Fruit fly (Drosophila melanogaster) whole organism, embryonic: Measurements from ENCODE around the gene AP-1sigma.

ENCODE experiments used
- Aef1 ChIP-seq: fragments of 200-800 bp; sonication (Bioruptor generic); IDR thresholded peaks from 3 replicates; pipeline ENCODE4 v1.3.6; 2022; ENCODE audit warnings: missing biosample characterization, missing genetic modification characterization
- Atf6 ChIP-seq: fragments of 200-800 bp; sonication (Bioruptor generic); IDR thresholded peaks from 2 replicates; pipeline ENCODE4 v1.3.6; 2022; ENCODE audit warnings: missing biosample characterization, missing genetic modification characterization
- Bgb ChIP-seq: fragments of 200-800 bp; sonication (Bioruptor generic); IDR thresholded peaks from 2 replicates; pipeline ENCODE4 v1.3.6; 2022; ENCODE audit warnings: missing biosample characterization, missing genetic modification characterization; ENCODE audit not compliant: partially characterized antibody
- CG10321 ChIP-seq: fragments of 200-800 bp; sonication (Bioruptor generic); IDR thresholded peaks from 2 replicates; pipeline ENCODE4 v1.3.6; 2022; ENCODE audit warnings: missing biosample characterization, missing genetic modification characterization
- CG10543 ChIP-seq: fragments of 200-800 bp; sonication (Bioruptor generic); optimal IDR thresholded peaks from 3 replicates; lab custom pipeline; 2017; ENCODE audit warnings: missing biosample characterization, mild to moderate bottlenecking, missing genetic modification characterization, moderate library complexity
- CG11504 ChIP-seq: fragments of 200-800 bp; sonication (Bioruptor generic); optimal IDR thresholded peaks from 3 replicates; lab custom pipeline; 2019; ENCODE audit warnings: missing biosample characterization, mild to moderate bottlenecking, missing genetic modification characterization, moderate library complexity
- CG14014 ChIP-seq: fragments of 200-800 bp; sonication (Bioruptor generic); IDR thresholded peaks from 2 replicates; pipeline ENCODE4 v1.3.6; 2022; ENCODE audit warnings: missing biosample characterization, missing genetic modification characterization
- CG16813 ChIP-seq: fragments of 200-800 bp; sonication (Bioruptor generic); IDR thresholded peaks from 3 replicates; pipeline ENCODE4 v1.3.6; 2022; ENCODE audit warnings: missing biosample characterization, missing genetic modification characterization; ENCODE audit not compliant: partially characterized antibody
- CG1832 ChIP-seq: fragments of 200-800 bp; sonication (Bioruptor generic); optimal IDR thresholded peaks from 2 replicates; lab custom pipeline; 2017; ENCODE audit warnings: missing biosample characterization, mild to moderate bottlenecking, missing genetic modification characterization, inconsistent platforms
- CG2199 ChIP-seq: fragments of 200-800 bp; sonication (Bioruptor generic); IDR thresholded peaks from 3 replicates; pipeline ENCODE4 v1.3.6; 2022; ENCODE audit warnings: missing biosample characterization, missing genetic modification characterization
- CG31224 ChIP-seq: fragments of 200-800 bp; sonication (Bioruptor generic); IDR thresholded peaks from 2 replicates; pipeline ENCODE4 v1.3.6; 2022; ENCODE audit warnings: missing biosample characterization, missing genetic modification characterization
- CG32767 ChIP-seq: fragments of 200-800 bp; sonication (Bioruptor generic); IDR thresholded peaks from 2 replicates; pipeline ENCODE4 v1.3.6; 2022; ENCODE audit warnings: missing biosample characterization, missing genetic modification characterization
- CG34224 ChIP-seq: fragments of 200-800 bp; sonication (Bioruptor generic); IDR thresholded peaks from 3 replicates; pipeline ENCODE4 v1.3.6; 2022; ENCODE audit warnings: missing biosample characterization, missing genetic modification characterization; ENCODE audit not compliant: partially characterized antibody
- CG34422 ChIP-seq: fragments of 200-800 bp; sonication (Bioruptor generic); IDR thresholded peaks from 3 replicates; pipeline ENCODE4 v1.3.6; 2022; ENCODE audit warnings: missing biosample characterization, missing genetic modification characterization
- CG4328 ChIP-seq: fragments of 200-800 bp; sonication (Bioruptor generic); optimal IDR thresholded peaks from 3 replicates; lab custom pipeline; 2017; ENCODE audit warnings: missing biosample characterization, missing genetic modification reagents, missing genetic modification characterization
- CG4707 ChIP-seq: fragments of 200-800 bp; sonication (Bioruptor generic); optimal IDR thresholded peaks from 2 replicates; lab custom pipeline; 2018; ENCODE audit warnings: missing biosample characterization, mild to moderate bottlenecking, missing genetic modification characterization, moderate library complexity
- CG6175 ChIP-seq: fragments of 200-800 bp; sonication (Bioruptor generic); IDR thresholded peaks from 3 replicates; pipeline ENCODE4 v1.3.6; 2022; ENCODE audit warnings: missing biosample characterization, missing genetic modification characterization
- CG6254 ChIP-seq: fragments of 200-800 bp; sonication (Bioruptor generic); optimal IDR thresholded peaks from 3 replicates; lab custom pipeline; 2017; ENCODE audit warnings: mild to moderate bottlenecking, missing biosample characterization, missing genetic modification reagents, missing genetic modification characterization
- CG6854 ChIP-seq: fragments of 200-800 bp; sonication (Bioruptor generic); optimal IDR thresholded peaks from 3 replicates; lab custom pipeline; 2017; ENCODE audit warnings: missing biosample characterization, mild to moderate bottlenecking, missing genetic modification characterization
- CG8290 ChIP-seq, 3 experiments: fragments of 200-800 bp; sonication (Bioruptor generic); optimal IDR thresholded peaks; 2 replicates each; lab custom pipeline; 2016 to 2019; ENCODE audit warnings: missing biosample characterization in 3 of 3, missing genetic modification characterization in 3 of 3, mild to moderate bottlenecking in 2 of 3, moderate library complexity in 1 of 3
- CG8924 ChIP-seq: fragments of 200-800 bp; optimal IDR thresholded peaks from 3 replicates; lab custom pipeline; 2019; ENCODE audit warnings: missing biosample characterization, mild to moderate bottlenecking, missing genetic modification characterization, moderate library complexity
- CG8944 ChIP-seq: fragments of 200-800 bp; sonication (Bioruptor generic); optimal IDR thresholded peaks from 3 replicates; lab custom pipeline; 2016; ENCODE audit warnings: missing biosample characterization, missing genetic modification characterization
- CTCF ChIP-seq: fragments of 200-800 bp; sonication (Bioruptor generic); optimal IDR thresholded peaks from 2 replicates; lab custom pipeline; 2017; ENCODE audit warnings: missing biosample characterization, mild to moderate bottlenecking, missing genetic modification characterization, moderate library complexity
- Dip2 ChIP-seq: fragments of 200-800 bp; sonication (Bioruptor generic); IDR thresholded peaks from 2 replicates; pipeline ENCODE4 v1.3.6; 2022; ENCODE audit warnings: missing biosample characterization, missing genetic modification characterization
- Hand ChIP-seq: fragments of 200-800 bp; sonication (Bioruptor generic); optimal IDR thresholded peaks from 2 replicates; lab custom pipeline; 2017; ENCODE audit warnings: mild to moderate bottlenecking, missing biosample characterization, missing genetic modification reagents, missing genetic modification characterization
- Hmr ChIP-seq: fragments of 200-800 bp; sonication (Bioruptor generic); optimal IDR thresholded peaks from 3 replicates; lab custom pipeline; 2017; ENCODE audit warnings: mild to moderate bottlenecking, missing biosample characterization, missing genetic modification reagents, missing genetic modification characterization
- Nf-YC ChIP-seq: fragments of 200-800 bp; optimal IDR thresholded peaks from 3 replicates; lab custom pipeline; 2019; ENCODE audit warnings: missing biosample characterization, mild to moderate bottlenecking, missing genetic modification characterization, moderate library complexity
- Trl ChIP-seq, 3 experiments: fragments of >200 bp in 2 of 3; fragments of 200-800 bp in 1 of 3; sonication (Bioruptor generic) in 1 of 3; optimal IDR thresholded peaks; 2 replicates in 1 of 3; 3 replicates in 2 of 3; lab custom pipeline; 2016 to 2017; ENCODE audit warnings: missing biosample characterization in 1 of 3, missing genetic modification characterization in 1 of 3
- bsh ChIP-seq, 2 experiments: fragments of 200-800 bp; sonication (Bioruptor generic); optimal IDR thresholded peaks; 2 replicates each; lab custom pipeline; 2017 to 2018; ENCODE audit warnings: mild to moderate bottlenecking in 2 of 2, missing biosample characterization in 2 of 2, missing genetic modification characterization in 2 of 2, moderate library complexity in 1 of 2
- cg ChIP-seq: fragments of 200-800 bp; sonication (Bioruptor generic); optimal IDR thresholded peaks from 3 replicates; lab custom pipeline; 2019; ENCODE audit warnings: missing biosample characterization, mild to moderate bottlenecking, missing genetic modification characterization, moderate library complexity
- chinmo ChIP-seq: fragments of 200-800 bp; sonication (Bioruptor generic); IDR thresholded peaks from 4 replicates; pipeline ENCODE4 v1.3.6; 2022; ENCODE audit warnings: missing biosample characterization, missing genetic modification characterization; ENCODE audit not compliant: partially characterized antibody
- ci ChIP-seq: fragments of 200-800 bp; sonication (Bioruptor generic); IDR thresholded peaks from 3 replicates; pipeline ENCODE4 v1.3.6; 2022; ENCODE audit warnings: missing biosample characterization, missing genetic modification characterization
- ewg ChIP-seq: fragments of 200-800 bp; sonication (Bioruptor generic); optimal IDR thresholded peaks from 3 replicates; lab custom pipeline; 2017; ENCODE audit warnings: mild to moderate bottlenecking, missing biosample characterization, missing genetic modification reagents, missing genetic modification characterization
- hb ChIP-seq: fragments of 200-800 bp; sonication (Bioruptor generic); IDR thresholded peaks from 3 replicates; pipeline ENCODE4 v1.3.6; 2022; ENCODE audit warnings: missing biosample characterization, missing genetic modification characterization; ENCODE audit not compliant: partially characterized antibody
- hkb ChIP-seq, 2 experiments: fragments of 200-800 bp in 1 of 2; fragments of >200 bp in 1 of 2; sonication (Bioruptor generic) in 1 of 2; IDR thresholded peaks in 1 of 2; optimal IDR thresholded peaks in 1 of 2; 2 replicates each; pipeline versions ENCODE4 v1.3.6 to Lab custom; 2017 to 2022; ENCODE audit warnings: missing biosample characterization in 1 of 2, missing genetic modification characterization in 1 of 2
- klu ChIP-seq: fragments of 200-800 bp; sonication (Bioruptor generic); IDR thresholded peaks from 2 replicates; pipeline ENCODE4 v1.3.6; 2022; ENCODE audit warnings: missing biosample characterization, missing genetic modification characterization
- knrl ChIP-seq: fragments of 200-800 bp; sonication (Bioruptor generic); IDR thresholded peaks from 3 replicates; pipeline ENCODE4 v1.3.6; 2022; ENCODE audit warnings: missing biosample characterization, missing genetic modification characterization; ENCODE audit not compliant: partially characterized antibody
- nerfin-1 ChIP-seq: fragments of 200-800 bp; sonication (Bioruptor generic); optimal IDR thresholded peaks from 3 replicates; lab custom pipeline; 2019; ENCODE audit warnings: missing biosample characterization, mild to moderate bottlenecking, missing genetic modification characterization, moderate library complexity
- oc ChIP-seq: fragments of 200-800 bp; sonication (Bioruptor generic); optimal IDR thresholded peaks from 2 replicates; lab custom pipeline; 2018; ENCODE audit warnings: missing biosample characterization, mild to moderate bottlenecking, missing genetic modification characterization, moderate library complexity
- onecut ChIP-seq: fragments of 200-800 bp; sonication (Bioruptor generic); IDR thresholded peaks from 2 replicates; pipeline ENCODE4 v1.3.6; 2022; ENCODE audit warnings: missing biosample characterization, missing genetic modification characterization
- otp ChIP-seq: fragments of 200-800 bp; sonication (Bioruptor generic); IDR thresholded peaks from 3 replicates; pipeline ENCODE4, ENCODE4 v1.3.6; 2022; ENCODE audit warnings: missing biosample characterization, missing genetic modification characterization
- pzg ChIP-seq: fragments of 200-800 bp; sonication (Bioruptor generic); optimal IDR thresholded peaks from 3 replicates; lab custom pipeline; 2018; ENCODE audit warnings: missing biosample characterization, mild to moderate bottlenecking, missing genetic modification characterization, moderate library complexity
- sisA ChIP-seq: fragments of 200-800 bp; sonication (Bioruptor generic); IDR thresholded peaks from 2 replicates; pipeline ENCODE4 v1.3.6; 2022; ENCODE audit warnings: missing biosample characterization, missing genetic modification characterization
- sna ChIP-seq: fragments of 200-800 bp; sonication (Bioruptor generic); IDR thresholded peaks from 2 replicates; pipeline ENCODE4 v1.3.6; 2022; ENCODE audit warnings: missing biosample characterization, missing genetic modification characterization; ENCODE audit not compliant: partially characterized antibody
- unpg ChIP-seq: fragments of 200-800 bp; sonication (Bioruptor generic); optimal IDR thresholded peaks from 3 replicates; lab custom pipeline; 2018; ENCODE audit warnings: missing biosample characterization, mild to moderate bottlenecking, missing genetic modification characterization, moderate library complexity
- wek ChIP-seq: fragments of 200-800 bp; sonication (Bioruptor generic); optimal IDR thresholded peaks from 3 replicates; lab custom pipeline; 2018; ENCODE audit warnings: missing biosample characterization, mild to moderate bottlenecking, missing genetic modification characterization, moderate library complexity
- yki ChIP-seq: fragments of >200 bp; optimal IDR thresholded peaks from 3 replicates; lab custom pipeline; 2018
- z ChIP-seq: fragments of 200-800 bp; sonication (Bioruptor generic); IDR thresholded peaks from 3 replicates; pipeline ENCODE4 v1.3.6; 2022; ENCODE audit warnings: missing biosample characterization, missing genetic modification characterization

The AP-1sigma gene

dm6 chr3R:23962781-23963222 lies 4.4 kb downstream of the AP-1sigma start, which contains the start of gene CG31140 (continued):
- TF ChIP-seq sna (0 out of 2 replicates have a peak, but pooled peaks have one; percentile 13), hkb (optimal IDR thresholded peaks at IDR 0.05; lab: Kevin White, UChicago) (no peak), hkb (GFP tag; IDR thresholded peaks at IDR 0.05; lab: Robert Waterston, UW) (0 out of 2 replicates have a peak, but pooled peaks have one; percentile 26), Bgb (GFP tag; lab: Robert Waterston, UW) (peak; percentile 30; the same call in 1 of the 2 replicates), CG16813 (GFP tag; lab: Robert Waterston, UW) (0 out of 3 replicates have a peak, but pooled peaks have one; percentile 21), chinmo (GFP tag; lab: Robert Waterston, UW) (peak; percentile 72; the same call in 1 of the 4 replicates), CG11504 (tag; lab: Kevin White, UChicago) (peak; percentile 17), Atf6 (GFP tag; lab: Robert Waterston, UW) (no peak), wek (GFP tag; lab: Kevin White, UChicago) (peak; percentile 49), CG34224 (GFP tag; lab: Robert Waterston, UW) (peak; percentile 35; the same call in 1 of the 3 replicates), CTCF (peak; percentile 31), CG34422 (GFP tag; lab: Robert Waterston, UW) (no peak), sisA (GFP tag; lab: Robert Waterston, UW) (no peak), klu (no peak), pzg (GFP tag; lab: Kevin White, UChicago) (peak; percentile 43), ewg (GFP tag; lab: Kevin White, UChicago) (peak; percentile 89), nerfin-1 (tag; lab: Kevin White, UChicago) (peak; percentile 44), CG10321 (GFP tag; lab: Robert Waterston, UW) (peak; percentile 70), Trl (optimal IDR thresholded peaks at IDR 0.05; lab: Kevin White, UChicago) (peak; percentile 71 to 76), Trl (GFP tag; optimal IDR thresholded peaks at IDR 0.05; lab: Kevin White, UChicago) (peak; percentile 13), oc (tag; lab: Kevin White, UChicago) (no peak), CG8944 (no peak), CG4328 (GFP tag; lab: Kevin White, UChicago) (peak; percentile 25), CG1832 (peak; percentile 90), CG2199 (GFP tag; lab: Robert Waterston, UW) (0 out of 3 replicates have a peak, but pooled peaks have one; percentile 36), Aef1 (GFP tag; lab: Robert Waterston, UW) (peak; percentile 41; the same call in 1 of the 3 replicates), CG32767 (GFP tag; lab: Robert Waterston, UW) (peak; percentile 71; the same call in 1 of the 2 replicates), CG8290 (GFP tag; optimal IDR thresholded peaks at IDR 0.05; lab: Kevin White, UChicago) (peak; percentile 36), CG8290 (tag; optimal IDR thresholded peaks at IDR 0.05; lab: Kevin White, UChicago) (peak; percentile 50 to 64), CG8924 (tag; lab: Kevin White, UChicago) (peak; percentile 7), hb (GFP tag; lab: Robert Waterston, UW) (no peak), CG6175 (GFP tag; lab: Robert Waterston, UW) (0 out of 3 replicates have a peak, but pooled peaks have one; percentile 30), yki (peak; percentile 36), cg (GFP tag; lab: Kevin White, UChicago) (peak; percentile 58), z (GFP tag; lab: Robert Waterston, UW) (no peak), CG6854 (peak; percentile 27), Hmr (GFP tag; lab: Kevin White, UChicago) (peak; percentile 38), ci (GFP tag; lab: Robert Waterston, UW) (no peak), CG4707 (GFP tag; lab: Kevin White, UChicago) (no peak), bsh (GFP tag; optimal IDR thresholded peaks at IDR 0.05; lab: Kevin White, UChicago) (peak in 1 of 2 experiments; percentile 38), Nf-YC (tag; lab: Kevin White, UChicago) (peak; percentile 48), CG6254 (peak; percentile 6), knrl (GFP tag; lab: Robert Waterston, UW) (no peak), unpg (GFP tag; lab: Kevin White, UChicago) (no peak), Dip2 (GFP tag; lab: Robert Waterston, UW) (no peak), CG10543 (GFP tag; lab: Kevin White, UChicago) (peak; percentile 73), CG31224 (GFP tag; lab: Robert Waterston, UW) (no peak), otp (GFP tag; lab: Robert Waterston, UW) (0 out of 3 replicates have a peak, but pooled peaks have one; percentile 21), onecut (GFP tag; lab: Robert Waterston, UW) (peak; percentile 27; the same call in 1 of the 2 replicates), CG14014 (GFP tag; lab: Robert Waterston, UW) (no peak), Hand (GFP tag; lab: Kevin White, UChicago) (peak; percentile 64)
